Fruit fly (Drosophila melanogaster) whole organism, embryonic: ENCODE data around the gene CG31809.
A peak's percentile ranks its signal among the peaks of the same experiment; 100 is the strongest.

Experiments
- Blimp-1 ChIP-seq: fragments of 200-800 bp; sonication (Bioruptor generic); optimal IDR thresholded peaks from 3 replicates; lab custom pipeline; 2018; ENCODE audit warnings: missing biosample characterization, missing genetic modification characterization, mild to moderate bottlenecking, moderate library complexity, missing genetic modification reagents
- CG11085 ChIP-seq: fragments of 200-800 bp; sonication (Bioruptor generic); IDR thresholded peaks from 2 replicates; pipeline ENCODE4 v1.3.6; 2022; ENCODE audit warnings: missing biosample characterization, missing genetic modification characterization
- CG14050 ChIP-seq: fragments of 200-800 bp; sonication (Bioruptor generic); IDR thresholded peaks from 3 replicates; pipeline ENCODE4 v1.3.6; 2022; ENCODE audit warnings: missing biosample characterization, missing genetic modification characterization
- CG1602 ChIP-seq: fragments of 200-800 bp; sonication (Bioruptor generic); optimal IDR thresholded peaks from 3 replicates; lab custom pipeline; 2016; ENCODE audit warnings: missing biosample characterization, missing genetic modification characterization
- CG17912 ChIP-seq: fragments of 200-800 bp; sonication (Bioruptor generic); optimal IDR thresholded peaks from 2 replicates; lab custom pipeline; 2018; ENCODE audit warnings: missing biosample characterization, mild to moderate bottlenecking, missing genetic modification characterization
- CG2199 ChIP-seq: fragments of 200-800 bp; sonication (Bioruptor generic); IDR thresholded peaks from 3 replicates; pipeline ENCODE4 v1.3.6; 2022; ENCODE audit warnings: missing biosample characterization, missing genetic modification characterization
- CG2202 ChIP-seq: fragments of 200-800 bp; sonication (Bioruptor generic); optimal IDR thresholded peaks from 2 replicates; lab custom pipeline; 2018; ENCODE audit warnings: missing biosample characterization, mild to moderate bottlenecking, missing genetic modification characterization
- CG34376 ChIP-seq: fragments of 200-800 bp; sonication (Bioruptor generic); optimal IDR thresholded peaks from 2 replicates; lab custom pipeline; 2018; ENCODE audit warnings: missing biosample characterization, mild to moderate bottlenecking, missing genetic modification characterization
- CG4282 ChIP-seq: fragments of 200-800 bp; sonication (Bioruptor generic); optimal IDR thresholded peaks from 2 replicates; lab custom pipeline; 2016; ENCODE audit warnings: missing biosample characterization, missing genetic modification characterization
- CG4424 ChIP-seq: fragments of 200-800 bp; sonication (Bioruptor generic); optimal IDR thresholded peaks from 3 replicates; lab custom pipeline; 2016; ENCODE audit warnings: missing biosample characterization, missing genetic modification characterization
- CG4820 ChIP-seq: fragments of 200-800 bp; sonication (Bioruptor generic); optimal IDR thresholded peaks from 3 replicates; lab custom pipeline; 2016; ENCODE audit warnings: missing biosample characterization, missing genetic modification characterization
- CG7271 ChIP-seq: fragments of 200-800 bp; sonication (Bioruptor generic); optimal IDR thresholded peaks from 2 replicates; lab custom pipeline; 2018; ENCODE audit warnings: missing biosample characterization, mild to moderate bottlenecking, missing genetic modification characterization, moderate library complexity
- CG9797 ChIP-seq: fragments of 200-800 bp; sonication (Bioruptor generic); optimal IDR thresholded peaks from 3 replicates; lab custom pipeline; 2018; ENCODE audit warnings: missing biosample characterization, mild to moderate bottlenecking, missing genetic modification characterization
- CG9876 ChIP-seq: fragments of 200-800 bp; sonication (Bioruptor generic); optimal IDR thresholded peaks from 2 replicates; lab custom pipeline; 2016; ENCODE audit warnings: missing biosample characterization, missing genetic modification characterization
- CoRest ChIP-seq: fragments of 200-800 bp; sonication (Bioruptor generic); optimal IDR thresholded peaks from 3 replicates; lab custom pipeline; 2018; ENCODE audit warnings: missing biosample characterization, mild to moderate bottlenecking, missing genetic modification characterization, moderate library complexity
- D19A ChIP-seq: fragments of 200-800 bp; optimal IDR thresholded peaks from 3 replicates; lab custom pipeline; 2019; ENCODE audit warnings: missing biosample characterization, mild to moderate bottlenecking, missing genetic modification characterization, moderate library complexity
- Deaf1 ChIP-seq: fragments of 200-800 bp; optimal IDR thresholded peaks from 3 replicates; lab custom pipeline; 2019; ENCODE audit warnings: missing biosample characterization, mild to moderate bottlenecking, missing genetic modification characterization, moderate library complexity
- Dip2 ChIP-seq: fragments of 200-800 bp; sonication (Bioruptor generic); IDR thresholded peaks from 2 replicates; pipeline ENCODE4 v1.3.6; 2022; ENCODE audit warnings: missing biosample characterization, missing genetic modification characterization
- Ets97D ChIP-seq: fragments of 200-800 bp; sonication (Bioruptor generic); optimal IDR thresholded peaks from 3 replicates; lab custom pipeline; 2016; ENCODE audit warnings: missing biosample characterization, missing genetic modification characterization
- HLH3B ChIP-seq: fragments of 200-800 bp; sonication (Bioruptor generic); IDR thresholded peaks from 2 replicates; pipeline ENCODE4 v1.3.6; 2022; ENCODE audit warnings: missing biosample characterization, missing genetic modification characterization
- NC2β ChIP-seq: fragments of 200-800 bp; sonication (Bioruptor generic); optimal IDR thresholded peaks from 2 replicates; lab custom pipeline; 2016; ENCODE audit warnings: missing biosample characterization, missing genetic modification characterization
- Nf-YB ChIP-seq: fragments of 200-800 bp; sonication (Bioruptor generic); optimal IDR thresholded peaks from 3 replicates; lab custom pipeline; 2019; ENCODE audit warnings: missing biosample characterization, mild to moderate bottlenecking, missing genetic modification characterization, moderate library complexity
- Ptx1 ChIP-seq: fragments of 200-800 bp; sonication (Bioruptor generic); IDR thresholded peaks from 2 replicates; pipeline ENCODE4 v1.3.6; 2022; ENCODE audit warnings: missing biosample characterization, missing genetic modification characterization
- amos ChIP-seq: fragments of 200-800 bp; sonication (Bioruptor generic); IDR thresholded peaks from 2 replicates; pipeline ENCODE4 v1.3.6; 2022; ENCODE audit warnings: missing biosample characterization, missing genetic modification characterization; ENCODE audit not compliant: partially characterized antibody
- aop ChIP-seq: fragments of 200-800 bp; sonication (Bioruptor generic); IDR thresholded peaks from 2 replicates; pipeline ENCODE4 v1.3.6; 2022; ENCODE audit warnings: missing biosample characterization, missing genetic modification characterization
- bowl ChIP-seq: fragments of 200-800 bp; sonication (Bioruptor generic); IDR thresholded peaks from 2 replicates; pipeline ENCODE4 v1.3.6; 2022; ENCODE audit warnings: missing biosample characterization, missing genetic modification characterization
- da ChIP-seq: fragments of 200-800 bp; sonication (Bioruptor generic); optimal IDR thresholded peaks from 2 replicates; lab custom pipeline; 2016; ENCODE audit warnings: missing biosample characterization, missing genetic modification characterization
- dan ChIP-seq: fragments of 200-800 bp; sonication (Bioruptor generic); IDR thresholded peaks from 2 replicates; pipeline ENCODE4 v1.3.6; 2022; ENCODE audit warnings: missing biosample characterization, missing genetic modification characterization
- ewg ChIP-seq: fragments of 200-800 bp; sonication (Bioruptor generic); optimal IDR thresholded peaks from 3 replicates; lab custom pipeline; 2017; ENCODE audit warnings: mild to moderate bottlenecking, missing biosample characterization, missing genetic modification reagents, missing genetic modification characterization
- fd96Cb ChIP-seq: fragments of 200-800 bp; sonication (Bioruptor generic); optimal IDR thresholded peaks from 2 replicates; lab custom pipeline; 2018; ENCODE audit warnings: missing biosample characterization, mild to moderate bottlenecking, missing genetic modification characterization, moderate library complexity
- ftz-f1 ChIP-seq: fragments of 200-800 bp; sonication (Bioruptor generic); optimal IDR thresholded peaks from 2 replicates; lab custom pipeline; 2016; ENCODE audit warnings: missing biosample characterization, missing genetic modification characterization
- klu ChIP-seq: fragments of 200-800 bp; sonication (Bioruptor generic); IDR thresholded peaks from 2 replicates; pipeline ENCODE4 v1.3.6; 2022; ENCODE audit warnings: missing biosample characterization, missing genetic modification characterization
- kni ChIP-seq: fragments of 200-800 bp; sonication (Bioruptor generic); optimal IDR thresholded peaks from 3 replicates; lab custom pipeline; 2017; ENCODE audit warnings: mild to moderate bottlenecking, missing biosample characterization, missing genetic modification reagents, missing genetic modification characterization
- lilli ChIP-seq: fragments of 200-800 bp; sonication (Bioruptor generic); optimal IDR thresholded peaks from 3 replicates; lab custom pipeline; 2016; ENCODE audit warnings: missing biosample characterization, missing genetic modification characterization
- nom ChIP-seq: fragments of 200-800 bp; sonication (Bioruptor generic); optimal IDR thresholded peaks from 2 replicates; lab custom pipeline; 2017; ENCODE audit warnings: missing biosample characterization, missing genetic modification characterization, mild to moderate bottlenecking, moderate library complexity, missing genetic modification reagents
- odd ChIP-seq: fragments of 200-800 bp; sonication (Bioruptor generic); optimal IDR thresholded peaks from 2 replicates; lab custom pipeline; 2017; ENCODE audit warnings: missing biosample characterization, mild to moderate bottlenecking, missing genetic modification characterization
- ro ChIP-seq: fragments of 200-800 bp; sonication (Bioruptor generic); IDR thresholded peaks from 2 replicates; pipeline ENCODE4 v1.3.6; 2022; ENCODE audit warnings: missing biosample characterization, missing genetic modification characterization
- slp2 ChIP-seq: fragments of 200-800 bp; sonication (Bioruptor generic); optimal IDR thresholded peaks from 2 replicates; lab custom pipeline; 2016; ENCODE audit warnings: missing biosample characterization, missing genetic modification characterization
- sna ChIP-seq: fragments of 200-800 bp; sonication (Bioruptor generic); IDR thresholded peaks from 2 replicates; pipeline ENCODE4 v1.3.6; 2022; ENCODE audit warnings: missing biosample characterization, missing genetic modification characterization; ENCODE audit not compliant: partially characterized antibody
- ssp ChIP-seq: fragments of 200-800 bp; sonication (Bioruptor generic); IDR thresholded peaks from 2 replicates; pipeline ENCODE4 v1.3.6; 2022; ENCODE audit warnings: missing biosample characterization, missing genetic modification characterization
- vvl ChIP-seq: fragments of 200-800 bp; sonication (Bioruptor generic); IDR thresholded peaks from 2 replicates; pipeline ENCODE4 v1.3.6; 2022; ENCODE audit warnings: missing biosample characterization, missing genetic modification characterization

The CG31809 gene

DNA sequence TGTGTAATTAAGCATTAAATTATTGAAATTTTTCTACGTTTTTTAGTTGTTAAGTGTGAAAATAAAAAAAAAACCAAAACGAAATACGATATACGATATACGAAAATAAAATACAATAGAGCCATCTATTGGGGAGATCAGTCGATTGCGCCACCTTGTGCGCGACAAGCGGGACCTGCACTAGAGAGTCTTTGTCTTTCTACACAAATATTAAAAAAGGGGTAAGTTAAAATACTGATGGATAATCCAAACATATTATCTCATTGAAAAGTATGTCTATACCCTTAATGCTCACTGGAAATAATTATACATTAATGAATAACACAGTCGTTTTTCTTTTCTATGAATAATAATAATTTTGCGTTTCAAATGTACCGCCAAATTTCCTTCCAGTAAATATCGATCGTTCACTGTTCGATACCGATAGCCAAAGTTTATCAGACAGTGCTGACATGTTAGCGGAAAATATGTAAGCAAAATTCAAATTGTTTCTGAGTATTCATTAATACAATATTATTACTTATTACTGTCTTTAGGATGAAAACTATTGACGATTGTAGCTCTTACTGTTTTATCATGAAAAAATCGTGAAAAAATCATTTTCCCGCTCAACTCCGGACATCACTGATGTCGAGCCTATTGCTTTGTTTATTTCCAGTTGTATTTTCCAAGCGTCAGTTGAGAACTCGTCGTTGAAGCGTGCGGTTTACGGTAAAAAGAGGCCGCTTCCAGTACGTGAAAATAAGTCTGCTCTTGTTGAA lies 42.3 kb downstream of the CG31809 start, which contains the start of gene mdy (continued):
- TF ChIP-seq odd, result no peak
- no peak for TF ChIP-seq nom (GFP tag; lab: Kevin White, UChicago)
- 0 out of 3 replicates have a peak, but pooled peaks have one; percentile 61 for TF ChIP-seq CG2199
- TF ChIP-seq NC2β (GFP tag; lab: Kevin White, UChicago), result peak; percentile 37
- TF ChIP-seq da, result no peak
- peak; percentile 30 for TF ChIP-seq slp2 (GFP tag; lab: Kevin White, UChicago)
- no peak for TF ChIP-seq CG17912 (GFP tag; lab: Kevin White, UChicago)
- peak; percentile 45 for TF ChIP-seq Ets97D (GFP tag; lab: Kevin White, UChicago)
- peak; percentile 23 for TF ChIP-seq Nf-YB (GFP tag; lab: Kevin White, UChicago)
- TF ChIP-seq Dip2 (GFP tag; lab: Robert Waterston, UW), result no peak
- no peak for TF ChIP-seq amos
- TF ChIP-seq CG4424 (GFP tag; lab: Kevin White, UChicago), result peak; percentile 63
- no peak for TF ChIP-seq aop (GFP tag; lab: Robert Waterston, UW)
- TF ChIP-seq CG14050 (GFP tag; lab: Robert Waterston, UW), result peak; percentile 26; the same call in 1 of the 3 replicates
- TF ChIP-seq CG7271 (tag; lab: Kevin White, UChicago), result no peak
- peak; percentile 45; the same call in 1 of the 2 replicates for TF ChIP-seq klu (GFP tag; lab: Robert Waterston, UW)
- no peak; the same call in 1 of the 2 replicates for TF ChIP-seq CG11085 (GFP tag; lab: Robert Waterston, UW)
- peak; percentile 26 for TF ChIP-seq CG9876 (GFP tag; lab: Kevin White, UChicago)
- TF ChIP-seq ro, result no peak
- TF ChIP-seq CG4820 (GFP tag; lab: Kevin White, UChicago), result peak; percentile 43
- no peak; the same call in 1 of the 2 replicates for TF ChIP-seq sna (GFP tag; lab: Robert Waterston, UW)
- TF ChIP-seq ewg, result no peak
- TF ChIP-seq dan (GFP tag; lab: Robert Waterston, UW), result no peak
- TF ChIP-seq HLH3B (GFP tag; lab: Robert Waterston, UW), result peak; percentile 44
- TF ChIP-seq fd96Cb (tag; lab: Kevin White, UChicago), result peak; percentile 12
- peak; percentile 21 for TF ChIP-seq Deaf1
- TF ChIP-seq CG2202 (tag; lab: Kevin White, UChicago), result no peak
- TF ChIP-seq ftz-f1 (GFP tag; lab: Kevin White, UChicago), result no peak
- peak; percentile 55; the same call in 1 of the 2 replicates for TF ChIP-seq ssp (GFP tag; lab: Robert Waterston, UW)
- TF ChIP-seq bowl (GFP tag; lab: Robert Waterston, UW), result no peak

DNA sequence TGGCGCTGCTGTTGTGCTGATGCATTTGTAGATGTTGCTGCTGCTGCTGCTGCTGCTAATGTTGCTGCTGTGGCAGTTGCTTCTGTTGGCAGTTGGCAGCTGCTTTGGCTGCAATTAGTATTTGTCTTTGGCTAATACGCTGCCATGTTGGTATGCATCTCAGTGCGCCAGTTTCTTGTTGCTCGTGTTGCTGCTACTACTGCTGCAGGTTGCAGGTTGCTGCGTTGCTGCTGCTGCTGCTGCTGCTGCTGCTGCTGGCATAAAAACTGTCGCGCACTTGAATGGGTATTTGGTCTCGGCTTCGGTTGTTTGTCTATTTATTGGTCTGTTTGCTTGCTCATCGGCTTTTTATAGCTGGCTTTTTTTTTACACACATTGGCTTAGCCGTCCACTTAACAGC lies 49.8 kb downstream of the CG31809 start:
- TF ChIP-seq CG1602 (GFP tag; lab: Kevin White, UChicago) (no peak), CoRest (tag; lab: Kevin White, UChicago) (no peak), lilli (no peak), Ptx1 (GFP tag; lab: Robert Waterston, UW) (no peak), CG9797 (no peak)

DNA sequence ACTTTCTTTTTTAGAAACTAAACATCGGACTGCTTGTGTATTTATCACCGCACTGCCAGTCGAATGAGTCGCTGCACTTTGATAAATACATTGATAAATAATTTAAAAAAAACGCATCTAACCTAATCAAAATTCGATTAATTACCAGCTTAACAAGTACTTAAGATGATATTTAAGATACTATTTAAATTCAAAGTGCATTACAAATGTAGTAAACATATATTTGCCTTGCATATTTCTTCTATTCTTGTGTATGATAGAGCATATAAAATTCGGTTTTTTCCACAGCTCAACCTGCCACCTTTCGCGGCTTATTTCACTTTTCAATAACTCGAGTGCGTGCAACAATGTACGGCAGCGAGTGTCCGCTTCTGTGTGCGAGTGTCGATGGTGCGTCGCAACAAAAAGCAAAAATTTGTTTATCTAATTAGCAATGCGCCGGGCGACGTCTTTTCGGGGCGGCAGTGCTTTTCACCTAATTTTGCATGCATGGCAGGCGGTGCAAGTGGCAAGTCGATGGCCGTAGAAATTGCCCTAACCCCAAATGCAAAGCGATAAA lies 54.1 kb downstream of the CG31809 start, which contains the start of gene CG13272:
TSS of gene CG13272 (plus strand) at position 509 of the 559 bp plus-strand sequence.
- peak; percentile 20; the same call in 1 of the 2 replicates for TF ChIP-seq vvl
- TF ChIP-seq D19A (tag; lab: Kevin White, UChicago), result peak; percentile 80
- peak; percentile 82 for TF ChIP-seq Blimp-1 (GFP tag; lab: Kevin White, UChicago)
- TF ChIP-seq CG4282 (GFP tag; lab: Kevin White, UChicago), result no peak
- peak; percentile 41 for TF ChIP-seq kni (GFP tag; lab: Kevin White, UChicago)
- no peak for TF ChIP-seq CG34376 (GFP tag; lab: Kevin White, UChicago)
